Worm (Caenorhabditis elegans) whole organism, young adult: ENCODE data around the gene ccch-1.

Source experiments
- B0261.1 ChIP-seq: sonication (generic microtip); optimal IDR thresholded peaks from 2 replicates; lab custom pipeline; 2016; ENCODE audit warnings: mild to moderate bottlenecking, missing genetic modification characterization, moderate library complexity, missing compliant biosample characterization
- B0336.3 ChIP-seq: fragments of 200-800 bp; sonication (Bioruptor generic); IDR thresholded peaks from 2 replicates; pipeline ENCODE4 v1.3.6; 2022; ENCODE audit warnings: missing genetic modification characterization, missing compliant biosample characterization
- F33H1.4 ChIP-seq: fragments of 200-800 bp; sonication (Bioruptor generic); IDR thresholded peaks from 2 replicates; pipeline ENCODE4 v1.3.6; 2022; ENCODE audit warnings: missing genetic modification reagents, missing genetic modification characterization, missing compliant biosample characterization
- F52B5.7 ChIP-seq: sonication (generic microtip); optimal IDR thresholded peaks from 2 replicates; lab custom pipeline; 2016; ENCODE audit warnings: mild to moderate bottlenecking, missing genetic modification characterization, missing compliant biosample characterization
- T07F8.4 ChIP-seq: sonication (generic microtip); optimal IDR thresholded peaks from 2 replicates; lab custom pipeline; 2016; ENCODE audit warnings: mild to moderate bottlenecking, missing genetic modification characterization, moderate library complexity, missing compliant biosample characterization
- akir-1 ChIP-seq: fragments of 200-800 bp; sonication (Bioruptor generic); optimal IDR thresholded peaks from 2 replicates; lab custom pipeline; 2018; ENCODE audit warnings: mild to moderate bottlenecking, missing genetic modification characterization, moderate library complexity, missing compliant biosample characterization
- aptf-2 ChIP-seq: fragments of 200-800 bp; sonication (Bioruptor generic); conservative IDR thresholded peaks from 2 replicates; pipeline ENCODE4 v1.3.6; 2022; ENCODE audit warnings: missing genetic modification reagents, missing genetic modification characterization, missing compliant biosample characterization
- bed-1 ChIP-seq: fragments of 200-800 bp; sonication (Bioruptor generic); IDR thresholded peaks from 2 replicates; pipeline ENCODE4 v1.3.6; 2022; ENCODE audit warnings: missing genetic modification reagents, missing genetic modification characterization, missing compliant biosample characterization
- bed-2 ChIP-seq: fragments of 200-800 bp; sonication (Bioruptor generic); IDR thresholded peaks from 2 replicates; pipeline ENCODE4 v1.3.6; 2022; ENCODE audit warnings: missing genetic modification reagents, missing genetic modification characterization, missing compliant biosample characterization
- ceh-58 ChIP-seq: fragments of 200-800 bp; sonication (Bioruptor generic); IDR thresholded peaks from 2 replicates; pipeline ENCODE4 v1.3.6; 2022; ENCODE audit warnings: missing genetic modification characterization, missing compliant biosample characterization
- ceh-79 ChIP-seq: sonication (generic microtip); optimal IDR thresholded peaks from 2 replicates; lab custom pipeline; 2017; ENCODE audit warnings: mild to moderate bottlenecking, missing genetic modification characterization, missing compliant biosample characterization
- die-1 ChIP-seq: sonication (generic microtip); optimal IDR thresholded peaks from 2 replicates; lab custom pipeline; 2016; ENCODE audit warnings: missing genotype, mild to moderate bottlenecking, missing genetic modification characterization, missing compliant biosample characterization
- dpl-1 ChIP-seq: fragments of 150-350 bp; optimal IDR thresholded peaks from 2 replicates; lab custom pipeline; 2014; ENCODE audit warnings: missing biosample characterization, missing genetic modification reagents, missing genetic modification characterization
- egl-18 ChIP-seq: fragments of 200-800 bp; sonication (Bioruptor generic); IDR thresholded peaks from 2 replicates; pipeline ENCODE4 v1.3.6; 2022; ENCODE audit warnings: missing genetic modification reagents, missing genetic modification characterization, missing compliant biosample characterization
- egrh-3 ChIP-seq: fragments of 200-800 bp; sonication (Bioruptor generic); IDR thresholded peaks from 2 replicates; pipeline ENCODE4 v1.3.6; 2022; ENCODE audit warnings: missing genetic modification reagents, missing genetic modification characterization, missing compliant biosample characterization
- him-1 ChIP-seq: sonication (generic microtip); optimal IDR thresholded peaks from 2 replicates; lab custom pipeline; 2016; ENCODE audit warnings: missing genotype, missing genetic modification reagents, missing genetic modification characterization, missing compliant biosample characterization
- hlh-12 ChIP-seq: sonication (generic microtip); optimal IDR thresholded peaks from 2 replicates; lab custom pipeline; 2016; ENCODE audit warnings: missing genetic modification characterization, missing compliant biosample characterization
- hmg-1.2 ChIP-seq: fragments of 200-800 bp; sonication (Bioruptor generic); IDR thresholded peaks from 2 replicates; pipeline ENCODE4 v1.3.6; 2022; ENCODE audit warnings: missing genetic modification reagents, missing genetic modification characterization, missing compliant biosample characterization
- hmg-20 ChIP-seq: fragments of 200-800 bp; sonication (Bioruptor generic); IDR thresholded peaks from 2 replicates; pipeline ENCODE4 v1.3.6; 2022; ENCODE audit warnings: missing genetic modification reagents, missing genetic modification characterization, missing compliant biosample characterization
- lin-26 ChIP-seq: fragments of 200-800 bp; sonication (Bioruptor generic); IDR thresholded peaks from 2 replicates; pipeline ENCODE4 v1.3.6; 2022; ENCODE audit warnings: missing genetic modification reagents, missing genetic modification characterization, missing compliant biosample characterization
- lin-35 ChIP-seq, 3 experiments: fragments of 150-350 bp in 2 of 3; sonication (generic microtip) in 1 of 3; optimal IDR thresholded peaks; 2 replicates each; lab custom pipeline; 2014 to 2018; ENCODE audit warnings: missing biosample characterization in 3 of 3, missing genetic modification characterization in 3 of 3, missing genetic modification reagents in 3 of 3
- lin-40 ChIP-seq: sonication (generic microtip); optimal IDR thresholded peaks from 2 replicates; lab custom pipeline; 2016; ENCODE audit warnings: missing genetic modification characterization, mild to moderate bottlenecking, missing compliant biosample characterization, missing genotype, missing genetic modification reagents
- lsl-1 ChIP-seq: fragments of 200-800 bp; sonication (Bioruptor generic); optimal IDR thresholded peaks from 2 replicates; lab custom pipeline; 2018; ENCODE audit warnings: mild to moderate bottlenecking, missing genetic modification characterization, moderate library complexity, missing compliant biosample characterization
- madf-3 ChIP-seq: fragments of 200-800 bp; sonication (Bioruptor generic); IDR thresholded peaks from 2 replicates; pipeline ENCODE4 v1.3.6; 2022; ENCODE audit warnings: missing genetic modification reagents, missing genetic modification characterization, missing compliant biosample characterization
- madf-6 ChIP-seq: fragments of 200-800 bp; sonication (Bioruptor generic); IDR thresholded peaks from 2 replicates; pipeline ENCODE4 v1.3.6; 2022; ENCODE audit warnings: missing genetic modification reagents, missing genetic modification characterization, missing compliant biosample characterization
- mcd-1 ChIP-seq: fragments of 200-800 bp; sonication (Bioruptor generic); IDR thresholded peaks from 2 replicates; pipeline ENCODE4 v1.3.6; 2022; ENCODE audit warnings: missing genetic modification reagents, missing genetic modification characterization, missing compliant biosample characterization
- mel-28 ChIP-seq: sonication (generic microtip); optimal IDR thresholded peaks from 2 replicates; lab custom pipeline; 2016; ENCODE audit warnings: borderline replicate concordance, mild to moderate bottlenecking, missing genetic modification characterization, missing compliant biosample characterization
- nfya-2 ChIP-seq: fragments of 200-800 bp; sonication (Bioruptor generic); IDR thresholded peaks from 2 replicates; pipeline ENCODE4 v1.3.6; 2022; ENCODE audit warnings: missing genetic modification reagents, missing genetic modification characterization, missing compliant biosample characterization
- nfyb-1 ChIP-seq: fragments of 200-800 bp; sonication (Bioruptor generic); IDR thresholded peaks from 2 replicates; pipeline ENCODE4 v1.3.6; 2022; ENCODE audit warnings: missing genetic modification reagents, missing genetic modification characterization, missing compliant biosample characterization
- nhr-120 ChIP-seq: fragments of 200-800 bp; sonication (Bioruptor generic); IDR thresholded peaks from 2 replicates; pipeline ENCODE4 v1.3.6; 2022; ENCODE audit warnings: missing genetic modification characterization, missing compliant biosample characterization
- rcor-1 ChIP-seq: fragments of 200-800 bp; sonication (Bioruptor generic); IDR thresholded peaks from 2 replicates; pipeline ENCODE4 v1.3.6; 2022; ENCODE audit warnings: missing genetic modification reagents, missing genetic modification characterization, missing compliant biosample characterization
- snpc-1.1 ChIP-seq: sonication (generic microtip); optimal IDR thresholded peaks from 2 replicates; lab custom pipeline; 2017; ENCODE audit warnings: missing genetic modification characterization, mild to moderate bottlenecking, missing compliant biosample characterization, antibody characterized with exemption, moderate library complexity, missing genotype, missing genetic modification reagents; ENCODE audit not compliant: insufficient read depth
- zfh-2 ChIP-seq: fragments of 200-800 bp; sonication (Bioruptor generic); conservative IDR thresholded peaks from 2 replicates; pipeline ENCODE4 v1.3.6; 2022; ENCODE audit warnings: missing genetic modification reagents, missing genetic modification characterization, missing compliant biosample characterization
- ztf-26 ChIP-seq: sonication (generic microtip); optimal IDR thresholded peaks from 2 replicates; lab custom pipeline; 2017; ENCODE audit warnings: missing genetic modification characterization, missing compliant biosample characterization
- ztf-28 ChIP-seq: fragments of 200-800 bp; sonication (Bioruptor generic); IDR thresholded peaks from 2 replicates; pipeline ENCODE4 v1.3.6; 2022; ENCODE audit warnings: missing genetic modification reagents, missing genetic modification characterization, missing compliant biosample characterization

The ccch-1 gene

DNA sequence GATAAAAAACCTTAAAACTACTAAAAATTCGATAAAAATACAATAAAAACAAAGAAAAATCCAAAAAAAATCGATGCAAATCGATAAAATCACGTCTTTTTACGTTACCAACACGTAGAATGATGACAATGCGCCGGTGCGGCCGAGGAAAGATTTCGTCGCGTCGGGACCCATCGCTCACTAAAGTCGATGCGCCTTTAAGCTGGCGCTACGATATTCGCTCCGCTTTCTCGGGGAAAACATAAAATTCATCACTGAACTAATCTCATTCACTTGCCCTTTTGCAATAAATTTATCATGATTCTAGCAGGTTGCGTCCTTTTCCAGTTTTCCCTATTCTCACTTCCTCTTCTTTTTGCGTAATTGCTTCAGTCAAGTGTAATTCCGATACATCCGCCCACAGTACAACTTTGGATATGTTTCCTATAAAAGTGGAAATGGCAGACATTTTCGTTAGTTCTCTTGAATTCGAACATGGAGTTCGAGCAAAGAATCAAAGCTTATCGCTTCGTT lies 44.0 kb upstream of the ccch-1 start, which contains the start of gene col-157:
TSS of gene col-157 (plus strand) at position 463 of the 513 bp plus-strand sequence.
- TF ChIP-seq lsl-1 (GFP tag; lab: Kevin White, UChicago): peak; percentile 62
- TF ChIP-seq madf-6 (GFP tag; lab: Robert Waterston, UW): peak; percentile 33; the same call in 1 of the 2 replicates
- TF ChIP-seq F33H1.4 (GFP tag; lab: Robert Waterston, UW): peak; percentile 68

DNA sequence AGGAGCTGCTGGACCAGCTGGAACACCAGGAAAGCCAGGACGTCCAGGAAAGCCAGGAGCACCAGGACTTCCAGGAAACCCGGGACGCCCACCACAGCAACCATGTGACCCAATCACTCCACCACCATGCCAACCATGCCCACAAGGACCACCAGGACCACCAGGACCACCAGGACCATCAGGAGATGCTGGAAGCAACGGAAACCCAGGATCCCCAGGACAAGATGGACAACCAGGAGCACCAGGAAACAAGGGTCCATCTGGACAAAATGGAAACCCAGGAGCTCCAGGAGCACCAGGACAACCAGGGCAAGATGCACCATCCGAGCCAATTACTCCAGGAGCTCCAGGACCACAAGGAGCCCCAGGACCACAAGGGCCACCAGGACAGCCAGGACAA lies 43.2 kb upstream of the ccch-1 start:
- TF ChIP-seq egrh-3 (GFP tag; lab: Robert Waterston, UW) (peak; percentile 62; the same call in 1 of the 2 replicates), lin-26 (GFP tag; lab: Robert Waterston, UW) (no peak), mcd-1 (GFP tag; lab: Robert Waterston, UW) (no peak), hmg-20 (GFP tag; lab: Robert Waterston, UW) (0 out of 2 replicates have a peak, but pooled peaks have one; percentile 6), ztf-28 (no peak), madf-3 (GFP tag; lab: Robert Waterston, UW) (no peak), ceh-79 (tag; lab: Kevin White, UChicago) (no peak), T07F8.4 (no peak), B0261.1 (tag; lab: Kevin White, UChicago) (no peak), ztf-26 (tag; lab: Kevin White, UChicago) (no peak), zfh-2 (peak; percentile 65), rcor-1 (no peak), nfyb-1 (GFP tag; lab: Robert Waterston, UW) (no peak), ceh-58 (GFP tag; lab: Robert Waterston, UW) (no peak), hlh-12 (no peak)

DNA sequence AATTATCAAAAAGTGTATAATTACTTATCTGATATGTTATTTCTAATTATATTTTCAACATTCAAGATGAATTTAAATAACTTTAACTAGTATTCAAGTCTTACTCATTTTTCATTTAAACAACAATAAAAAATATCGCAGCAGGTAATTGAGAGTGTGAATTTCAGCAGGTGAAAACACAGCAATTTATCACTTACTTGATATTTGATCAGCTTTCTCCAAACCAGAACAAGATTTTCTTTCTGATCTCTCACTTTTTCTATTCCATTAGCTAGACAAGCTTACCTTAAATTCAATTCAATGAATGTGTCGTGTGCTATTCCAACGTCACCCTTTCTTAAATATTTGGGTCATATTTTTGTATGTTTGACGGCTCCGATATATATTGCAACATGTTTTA lies 42.1 kb upstream of the ccch-1 start, which contains the start of gene srh-1:
TSS of gene srh-1 (plus strand) at position 301 of the 400 bp plus-strand sequence.
- TF ChIP-seq akir-1 (no peak), ceh-79 (tag; lab: Kevin White, UChicago) (no peak), dpl-1 (no peak), bed-1 (GFP tag; lab: Robert Waterston, UW) (no peak), nfya-2 (no peak), hmg-1.2 (GFP tag; lab: Robert Waterston, UW) (no peak), egl-18 (no peak)

DNA sequence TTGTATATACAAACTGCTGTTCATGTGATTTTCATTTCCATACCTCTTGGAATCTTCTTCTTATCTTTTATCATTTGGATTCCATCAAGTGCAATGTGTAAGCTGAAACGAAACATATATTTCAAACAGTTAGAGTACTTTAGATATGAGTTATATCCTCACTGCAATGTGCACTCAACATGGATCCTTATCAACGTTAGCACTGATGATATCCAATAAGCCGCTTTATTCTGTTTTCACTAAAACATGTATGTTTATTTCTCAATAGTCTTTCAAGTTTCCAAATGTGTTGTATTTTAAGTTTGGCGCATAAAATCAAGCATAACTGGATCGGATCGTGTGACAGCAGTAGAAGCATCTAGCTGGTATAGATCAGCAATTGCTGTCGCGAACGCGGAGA lies 41.0 kb upstream of the ccch-1 start, which contains the start of gene T11F9.10:
TSS of gene T11F9.10 (plus strand) at position 301 of the 400 bp plus-strand sequence.
- TF ChIP-seq F52B5.7 (tag; lab: Kevin White, UChicago) (no peak), lin-35 (GFP tag; optimal IDR thresholded peaks at IDR 0.05; lab: Kevin White, UChicago) (no peak), nhr-120 (no peak), snpc-1.1 (tag; lab: Kevin White, UChicago) (no peak), bed-2 (no peak), zfh-2 (no peak), him-1 (no peak), lin-40 (tag; lab: Kevin White, UChicago) (no peak), die-1 (no peak), B0336.3 (no peak), aptf-2 (GFP tag; lab: Robert Waterston, UW) (no peak), mel-28 (no peak)
